Worm (Caenorhabditis elegans) whole organism, L3 larva: Measurements from ENCODE around the gene nlp-66.

ENCODE experiments used
- R02D3.7 ChIP-seq: fragments of 150-350 bp; optimal IDR thresholded peaks from 2 replicates; lab custom pipeline; 2014; ENCODE audit warnings: missing biosample characterization, missing genetic modification characterization
- ZK546.5 ChIP-seq: sonication (generic microtip); optimal IDR thresholded peaks from 2 replicates; lab custom pipeline; 2017; ENCODE audit warnings: missing biosample characterization, missing genetic modification characterization
- aly-2 ChIP-seq: fragments of 150-350 bp; optimal IDR thresholded peaks from 2 replicates; lab custom pipeline; 2014; ENCODE audit warnings: missing biosample characterization, missing genetic modification characterization
- ama-1 ChIP-seq: fragments of 150-350 bp; optimal IDR thresholded peaks from 2 replicates; lab custom pipeline; 2018
- ceh-16 ChIP-seq: sonication (generic microtip); optimal IDR thresholded peaks from 2 replicates; lab custom pipeline; 2017; ENCODE audit warnings: missing biosample characterization, missing genetic modification characterization
- ceh-28 ChIP-seq: fragments of 150-350 bp; optimal IDR thresholded peaks from 2 replicates; lab custom pipeline; 2014; ENCODE audit warnings: missing biosample characterization, missing genetic modification reagents, missing genetic modification characterization
- ceh-82 ChIP-seq: fragments of 150-350 bp; optimal IDR thresholded peaks from 2 replicates; lab custom pipeline; 2014; ENCODE audit warnings: missing biosample characterization, missing genetic modification characterization
- ceh-9 ChIP-seq: sonication (generic microtip); optimal IDR thresholded peaks from 2 replicates; lab custom pipeline; 2018; ENCODE audit warnings: missing biosample characterization, missing genetic modification characterization
- daf-12 ChIP-seq: fragments of 150-350 bp; optimal IDR thresholded peaks from 2 replicates; lab custom pipeline; 2014; ENCODE audit warnings: missing biosample characterization, missing genetic modification reagents, missing genetic modification characterization
- egl-27 ChIP-seq: sonication (generic microtip); optimal IDR thresholded peaks from 4 replicates; lab custom pipeline; 2017; ENCODE audit warnings: missing biosample characterization, missing genetic modification reagents, missing genetic modification characterization
- elt-2 ChIP-seq: sonication (generic microtip); optimal IDR thresholded peaks from 2 replicates; lab custom pipeline; 2016; ENCODE audit warnings: missing genetic modification reagents, mild to moderate bottlenecking, missing genetic modification characterization, missing compliant biosample characterization
- elt-3 ChIP-seq, 3 experiments: fragments of 150-350 bp in 1 of 3; sonication (generic microtip) in 2 of 3; optimal IDR thresholded peaks; 2 replicates in 2 of 3; 4 replicates in 1 of 3; lab custom pipeline; 2014 to 2017; ENCODE audit warnings: missing biosample characterization in 3 of 3, missing genetic modification characterization in 3 of 3
- eor-1 ChIP-seq, 2 experiments: fragments of 150-350 bp; optimal IDR thresholded peaks; 2 replicates each; lab custom pipeline; 2014 to 2018; ENCODE audit warnings: missing biosample characterization in 2 of 2, missing genetic modification characterization in 2 of 2
- fkh-2 ChIP-seq: fragments of 150-350 bp; optimal IDR thresholded peaks from 2 replicates; lab custom pipeline; 2014; ENCODE audit warnings: missing biosample characterization, missing genetic modification reagents, missing genetic modification characterization
- fos-1 ChIP-seq: fragments of 150-350 bp; optimal IDR thresholded peaks from 2 replicates; lab custom pipeline; 2014; ENCODE audit warnings: missing biosample characterization, missing genetic modification characterization
- hmg-11 ChIP-seq: sonication (generic microtip); optimal IDR thresholded peaks from 2 replicates; lab custom pipeline; 2016; ENCODE audit warnings: missing genetic modification characterization, missing compliant biosample characterization
- jun-1 ChIP-seq: fragments of 150-350 bp; optimal IDR thresholded peaks from 2 replicates; lab custom pipeline; 2014; ENCODE audit warnings: missing biosample characterization, missing genetic modification reagents, missing genetic modification characterization
- lin-39 ChIP-seq: fragments of 150-350 bp; optimal IDR thresholded peaks from 2 replicates; lab custom pipeline; 2018; ENCODE audit warnings: missing biosample characterization, missing genetic modification reagents, missing genetic modification characterization
- lsy-12 ChIP-seq: sonication (generic microtip); optimal IDR thresholded peaks from 2 replicates; lab custom pipeline; 2016; ENCODE audit warnings: mild to moderate bottlenecking, missing genetic modification characterization, missing compliant biosample characterization
- mml-1 ChIP-seq: fragments of 150-350 bp; sonication (generic microtip); optimal IDR thresholded peaks from 3 replicates; lab custom pipeline; 2014; ENCODE audit warnings: missing biosample characterization, missing genetic modification characterization
- nfya-1 ChIP-seq: sonication (generic microtip); optimal IDR thresholded peaks from 2 replicates; lab custom pipeline; 2017; ENCODE audit warnings: missing genetic modification characterization, mild to moderate bottlenecking, missing compliant biosample characterization, antibody characterized with exemption, moderate library complexity; ENCODE audit not compliant: insufficient read depth
- nhr-11 ChIP-seq: fragments of 150-350 bp; optimal IDR thresholded peaks from 2 replicates; lab custom pipeline; 2014; ENCODE audit warnings: missing biosample characterization, missing genetic modification characterization
- nhr-12 ChIP-seq: fragments of 150-350 bp; optimal IDR thresholded peaks from 2 replicates; lab custom pipeline; 2014; ENCODE audit warnings: missing biosample characterization, missing genetic modification characterization
- nhr-28 ChIP-seq: fragments of 150-350 bp; optimal IDR thresholded peaks from 2 replicates; lab custom pipeline; 2014; ENCODE audit warnings: missing biosample characterization, missing genetic modification characterization
- nhr-43 ChIP-seq: sonication (generic microtip); optimal IDR thresholded peaks from 2 replicates; lab custom pipeline; 2016; ENCODE audit warnings: mild to moderate bottlenecking, missing genetic modification characterization, missing compliant biosample characterization; ENCODE audit not compliant: poor library complexity, severe bottlenecking
- nhr-67 ChIP-seq: fragments of 150-350 bp; optimal IDR thresholded peaks from 2 replicates; lab custom pipeline; 2014; ENCODE audit warnings: missing biosample characterization, missing genetic modification characterization
- nhr-77 ChIP-seq: fragments of 150-350 bp; optimal IDR thresholded peaks from 2 replicates; lab custom pipeline; 2014; ENCODE audit warnings: missing biosample characterization, missing genetic modification characterization
- pha-4 ChIP-seq: fragments of 150-350 bp; optimal IDR thresholded peaks from 2 replicates; lab custom pipeline; 2014; ENCODE audit warnings: missing biosample characterization, missing genetic modification reagents, missing genetic modification characterization
- pqm-1 ChIP-seq: fragments of 150-350 bp; optimal IDR thresholded peaks from 2 replicates; lab custom pipeline; 2017; ENCODE audit warnings: missing biosample characterization, missing genetic modification characterization, inconsistent platforms
- sea-2 ChIP-seq: fragments of 150-350 bp; sonication (generic microtip); optimal IDR thresholded peaks from 4 replicates; lab custom pipeline; 2014; ENCODE audit warnings: missing biosample characterization, missing genetic modification reagents, missing genetic modification characterization
- skn-1 ChIP-seq: fragments of 150-350 bp; optimal IDR thresholded peaks from 2 replicates; lab custom pipeline; 2014; ENCODE audit warnings: missing biosample characterization, missing genetic modification characterization
- snpc-4 ChIP-seq: fragments of 150-350 bp; optimal IDR thresholded peaks from 2 replicates; lab custom pipeline; 2014; ENCODE audit warnings: missing biosample characterization, missing genetic modification characterization
- tbx-2 ChIP-seq: sonication (generic microtip); optimal IDR thresholded peaks from 2 replicates; lab custom pipeline; 2016; ENCODE audit warnings: mild to moderate bottlenecking, missing genetic modification characterization, missing compliant biosample characterization
- unc-39 ChIP-seq: sonication (generic microtip); optimal IDR thresholded peaks from 4 replicates; lab custom pipeline; 2017; ENCODE audit warnings: missing biosample characterization, missing genetic modification characterization
- unc-62 ChIP-seq: fragments of 150-350 bp; sonication (generic microtip); optimal IDR thresholded peaks from 4 replicates; lab custom pipeline; 2014; ENCODE audit warnings: missing biosample characterization, missing genetic modification reagents, missing genetic modification characterization
- zag-1 ChIP-seq: fragments of 150-350 bp; optimal IDR thresholded peaks from 2 replicates; lab custom pipeline; 2014; ENCODE audit warnings: missing biosample characterization, missing genetic modification characterization
- ztf-11 ChIP-seq: fragments of 150-350 bp; optimal IDR thresholded peaks from 2 replicates; lab custom pipeline; 2014; ENCODE audit warnings: missing biosample characterization, missing genetic modification characterization
- ztf-4 ChIP-seq: fragments of 150-350 bp; optimal IDR thresholded peaks from 2 replicates; lab custom pipeline; 2014; ENCODE audit warnings: missing biosample characterization, missing genetic modification characterization

Gene nlp-66

DNA sequence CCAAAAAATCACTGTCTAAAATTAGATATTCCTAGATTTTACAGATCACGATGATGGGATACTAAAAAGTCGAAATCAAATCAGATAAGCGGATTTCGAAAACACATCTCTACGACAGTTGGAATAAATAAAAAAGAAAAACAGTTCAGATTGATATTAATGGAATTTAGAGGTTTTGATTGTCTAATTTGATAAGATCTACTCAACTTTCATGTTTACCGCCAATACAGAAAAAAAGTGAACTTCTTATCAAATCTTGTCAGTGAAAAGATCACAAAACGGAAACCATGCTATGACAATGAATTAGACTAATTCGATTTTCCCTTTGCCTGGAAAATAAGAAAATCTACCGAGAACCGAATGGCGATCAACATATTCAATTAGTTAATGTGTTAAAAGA, 9.6 kb upstream of the nlp-66 start:
- no peak for TF ChIP-seq elt-3 (tag; optimal IDR thresholded peaks at IDR 0.05; lab: Kevin White, UChicago)
- no peak for TF ChIP-seq zag-1
- no peak for TF ChIP-seq R02D3.7
- TF ChIP-seq elt-2 (tag; lab: Kevin White, UChicago), result no peak
- TF ChIP-seq fkh-2 (tag; lab: Kevin White, UChicago), result no peak
- no peak for TF ChIP-seq snpc-4 (tag; lab: Kevin White, UChicago)
- no peak for TF ChIP-seq ama-1
- no peak for TF ChIP-seq nhr-28 (tag; lab: Kevin White, UChicago)
- no peak for TF ChIP-seq ztf-11 (tag; lab: Kevin White, UChicago)
- no peak for TF ChIP-seq nhr-43 (tag; lab: Kevin White, UChicago)
- TF ChIP-seq ceh-9, result no peak
- no peak for TF ChIP-seq jun-1
- no peak for TF ChIP-seq egl-27
- TF ChIP-seq lsy-12 (tag; lab: Kevin White, UChicago), result no peak
- TF ChIP-seq ceh-28, result no peak
- TF ChIP-seq nhr-67, result no peak
- no peak for TF ChIP-seq sea-2 (GFP tag; lab: Kevin White, UChicago)
- TF ChIP-seq pqm-1, result no peak
- TF ChIP-seq tbx-2 (tag; lab: Kevin White, UChicago), result no peak
- TF ChIP-seq aly-2 (tag; lab: Kevin White, UChicago), result no peak

DNA sequence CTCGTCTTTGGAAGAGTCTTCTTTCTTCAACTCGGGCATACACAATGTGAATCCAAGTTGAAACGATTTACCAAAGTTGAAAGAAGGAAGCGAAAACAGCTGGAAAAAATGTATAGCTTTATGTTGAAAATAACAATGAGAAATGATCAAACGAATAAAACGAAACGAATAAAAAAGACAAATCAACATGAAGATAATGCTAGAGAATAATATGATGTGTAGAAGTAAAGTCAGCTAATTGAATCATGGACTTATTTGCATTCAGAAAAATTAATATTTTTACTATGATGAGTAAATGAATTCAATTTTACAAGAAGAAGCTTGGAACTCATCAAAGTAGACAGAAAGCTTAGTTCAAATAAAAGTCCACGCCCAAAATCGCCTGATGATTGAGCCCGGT, 8.9 kb upstream of the nlp-66 start, which contains the start of gene alr-1:
TSS of gene alr-1 (minus strand) at position 101 of the 400 bp plus-strand sequence.
- TF ChIP-seq nfya-1 (tag; lab: Kevin White, UChicago) (no peak), daf-12 (tag; lab: Kevin White, UChicago) (no peak), nhr-67 (no peak), sea-2 (GFP tag; lab: Kevin White, UChicago) (no peak)
- TF ChIP-seq, all 47 proteins: peak for 0

DNA sequence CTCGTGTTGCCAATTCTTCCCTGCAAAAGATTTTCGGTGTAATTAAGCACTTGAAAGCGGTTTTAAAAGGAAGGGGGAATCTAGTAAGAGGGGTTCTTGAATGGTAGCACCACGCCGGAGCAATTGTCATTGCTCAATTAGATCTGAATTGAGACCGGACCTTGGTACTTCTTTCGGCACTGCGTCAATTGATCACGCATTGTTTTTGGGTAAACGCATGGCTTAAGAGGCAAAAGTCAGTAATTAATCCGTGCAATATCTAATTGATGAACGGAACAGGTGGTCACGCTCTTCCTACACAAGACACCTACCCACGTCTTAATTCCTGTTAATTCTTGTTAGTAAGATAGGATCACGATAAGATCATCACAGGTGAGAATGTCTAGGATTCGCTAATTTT, 7.4 kb upstream of the nlp-66 start:
- TF ChIP-seq ceh-9 (no peak), ZK546.5 (tag; lab: Kevin White, UChicago) (no peak), jun-1 (no peak), skn-1 (tag; lab: Kevin White, UChicago) (no peak), nhr-77 (no peak), ceh-82 (no peak), nhr-12 (no peak), pha-4 (tag; lab: Kevin White, UChicago) (no peak), pqm-1 (no peak), nhr-67 (no peak), elt-2 (tag; lab: Kevin White, UChicago) (no peak)

DNA sequence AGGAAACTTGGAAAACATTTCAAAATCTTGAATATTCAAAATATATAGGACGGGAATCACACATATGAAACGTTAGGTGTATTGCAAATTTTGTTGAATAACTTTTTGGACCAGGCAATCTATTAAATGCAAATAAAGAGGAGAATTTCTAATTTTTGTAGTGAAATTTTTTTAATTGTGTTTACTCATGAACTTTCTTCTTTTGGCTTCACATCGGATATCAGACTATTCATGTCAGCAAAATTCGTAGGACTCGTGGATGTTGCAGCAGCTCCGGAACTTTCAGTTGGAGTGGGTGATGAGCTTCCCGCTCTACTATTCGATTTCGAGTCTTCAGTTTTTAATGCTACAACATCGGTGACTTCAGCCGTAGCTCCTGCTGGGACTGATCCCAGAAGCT, 5.8 kb upstream of the nlp-66 start:
- TF ChIP-seq zag-1, result no peak
- no peak for TF ChIP-seq ztf-4 (tag; lab: Kevin White, UChicago)
- TF ChIP-seq fos-1 (tag; lab: Kevin White, UChicago), result no peak
- TF ChIP-seq hmg-11 (tag; lab: Kevin White, UChicago), result no peak
- no peak for TF ChIP-seq unc-39 (tag; lab: Kevin White, UChicago)
- TF ChIP-seq jun-1, result no peak
- TF ChIP-seq lin-39 (tag; lab: Kevin White, UChicago), result no peak
- TF ChIP-seq fkh-2 (tag; lab: Kevin White, UChicago), result no peak
- TF ChIP-seq, all 47 proteins: peak for 0

DNA sequence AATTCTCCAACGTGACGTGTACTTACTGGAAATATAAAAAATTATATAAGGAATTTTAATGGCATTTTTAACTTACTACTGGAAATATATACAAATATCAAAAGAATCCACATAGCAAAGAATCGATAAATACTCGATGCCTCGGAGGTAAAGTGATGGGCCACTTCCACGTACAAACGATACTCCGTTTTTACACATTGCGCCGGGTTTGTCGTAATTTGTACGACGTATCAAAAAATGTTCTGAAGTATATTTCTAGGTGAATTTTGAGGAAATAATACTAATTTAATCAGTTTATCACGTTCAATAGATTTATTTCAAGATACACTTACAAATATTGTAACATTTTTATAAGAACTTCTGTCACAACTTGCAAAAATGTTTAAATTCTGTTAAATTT, 4.2 kb upstream of the nlp-66 start, which contains the start of gene R08B4.3:
TSS of gene R08B4.3 (minus strand) at position 198 of the 400 bp plus-strand sequence.
- TF ChIP-seq elt-3 (tag; optimal IDR thresholded peaks at IDR 0.05; lab: Kevin White, UChicago), result no peak
- no peak for TF ChIP-seq pqm-1
- no peak for TF ChIP-seq nhr-67
- TF ChIP-seq sea-2 (GFP tag; lab: Kevin White, UChicago), result no peak
- TF ChIP-seq, all 47 proteins: peak for 0

DNA sequence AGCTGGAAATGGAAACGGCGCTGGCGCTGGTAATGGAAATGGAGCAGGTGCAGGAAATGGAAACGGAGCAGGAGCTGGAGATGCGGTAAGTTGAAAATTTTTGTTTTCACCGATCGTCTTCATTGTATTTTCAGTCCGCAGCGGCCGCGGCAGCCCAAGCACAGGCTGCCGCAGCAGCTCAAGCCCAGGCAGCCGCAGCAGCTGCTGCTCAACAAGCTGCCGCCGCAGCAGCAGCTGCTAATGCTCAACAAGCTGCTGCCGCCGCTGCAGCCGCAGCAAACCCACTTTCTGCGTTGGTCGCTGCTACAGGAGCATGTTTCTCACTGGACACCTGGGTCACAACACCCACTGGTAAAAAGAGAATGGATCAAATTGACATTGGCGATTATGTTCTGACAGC, 2.2 kb downstream of the nlp-66 start:
- TF ChIP-seq mml-1 (tag; lab: Kevin White, UChicago), result no peak
- no peak for TF ChIP-seq ceh-16 (tag; lab: Kevin White, UChicago)
- no peak for TF ChIP-seq eor-1 (tag; optimal IDR thresholded peaks at IDR 0.05; lab: Kevin White, UChicago)
- no peak for TF ChIP-seq nhr-11 (tag; lab: Kevin White, UChicago)
- no peak for TF ChIP-seq lsy-12 (tag; lab: Kevin White, UChicago)
- TF ChIP-seq lin-39 (tag; lab: Kevin White, UChicago), result no peak
- no peak for TF ChIP-seq jun-1
- TF ChIP-seq nhr-77, result no peak
- no peak for TF ChIP-seq skn-1 (tag; lab: Kevin White, UChicago)
- no peak for TF ChIP-seq hmg-11 (tag; lab: Kevin White, UChicago)
- TF ChIP-seq pha-4 (tag; lab: Kevin White, UChicago), result no peak
- TF ChIP-seq unc-62 (GFP tag; lab: Kevin White, UChicago), result no peak
- no peak for TF ChIP-seq nhr-43 (tag; lab: Kevin White, UChicago)
- TF ChIP-seq fkh-2 (tag; lab: Kevin White, UChicago), result no peak
- no peak for TF ChIP-seq zag-1
- no peak for TF ChIP-seq ztf-11 (tag; lab: Kevin White, UChicago)
- no peak for TF ChIP-seq nfya-1 (tag; lab: Kevin White, UChicago)
